Worm (Caenorhabditis elegans) whole organism, L1 larva: ENCODE measurements around the gene npr-30.

Experiments used
- ama-1 ChIP-seq: fragments of 150-350 bp; optimal IDR thresholded peaks from 2 replicates; lab custom pipeline; 2014
- dpl-1 ChIP-seq, 3 experiments: fragments of 150-350 bp in 2 of 3; sonication (generic microtip) in 1 of 3; optimal IDR thresholded peaks; 2 replicates each; lab custom pipeline; 2014 to 2017; ENCODE audit warnings: missing biosample characterization in 3 of 3, missing genetic modification characterization in 3 of 3, missing genetic modification reagents in 3 of 3
- fkh-10 ChIP-seq: sonication (generic microtip); optimal IDR thresholded peaks from 2 replicates; lab custom pipeline; 2017; ENCODE audit warnings: missing biosample characterization, missing genetic modification reagents, missing genetic modification characterization
- hpl-2 ChIP-seq: fragments of 150-350 bp; optimal IDR thresholded peaks from 2 replicates; lab custom pipeline; 2014; ENCODE audit warnings: missing biosample characterization, missing genetic modification reagents, missing genetic modification characterization
- jun-1 ChIP-seq: fragments of 150-350 bp; optimal IDR thresholded peaks from 2 replicates; lab custom pipeline; 2014; ENCODE audit warnings: missing biosample characterization, missing genetic modification reagents, missing genetic modification characterization
- lin-39 ChIP-seq: fragments of 150-350 bp; optimal IDR thresholded peaks from 2 replicates; lab custom pipeline; 2014; ENCODE audit warnings: missing biosample characterization, missing genetic modification reagents, missing genetic modification characterization
- lir-3 ChIP-seq: sonication (generic microtip); optimal IDR thresholded peaks from 2 replicates; lab custom pipeline; 2016; ENCODE audit warnings: mild to moderate bottlenecking, missing genetic modification characterization, moderate library complexity, missing compliant biosample characterization; ENCODE audit not compliant: poor library complexity

DNA sequence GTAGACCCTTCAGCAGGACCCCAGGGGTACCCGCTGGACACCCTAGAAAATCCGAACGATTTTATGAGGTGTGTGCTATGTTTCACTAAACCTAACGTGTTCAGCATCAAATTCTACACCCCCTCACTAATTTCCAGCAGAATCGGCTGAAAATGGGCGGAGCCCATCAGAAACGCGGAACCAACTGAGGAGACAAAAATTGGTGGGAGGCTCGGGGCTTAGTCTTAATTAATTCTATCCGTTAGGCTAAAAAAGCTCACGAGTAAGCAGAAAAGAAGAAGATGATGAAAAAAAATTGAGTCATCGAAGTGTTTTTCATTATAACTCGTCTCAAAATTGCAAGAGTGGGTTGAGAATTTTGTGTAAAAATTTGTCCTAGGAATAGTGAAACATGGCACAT lies 25.7 kb downstream of the npr-30 start:
- TF ChIP-seq jun-1 (tag; lab: Kevin White, UChicago) (no peak), hpl-2 (GFP tag; lab: Kevin White, UChicago) (no peak), lin-39 (no peak), dpl-1 (GFP tag; optimal IDR thresholded peaks at IDR 0.05; lab: Kevin White, UChicago) (no peak), ama-1 (lab: Kevin White, UChicago) (no peak), fkh-10 (GFP tag; lab: Kevin White, UChicago) (no peak), lir-3 (tag; lab: Kevin White, UChicago) (no peak)
